Fruit fly (Drosophila melanogaster): ENCODE measurements around the gene CG32708.

- TF ChIP-seq Lpt (GFP tag; optimal IDR thresholded peaks at IDR 0.05) (no peak), Gug (GFP tag; IDR thresholded peaks at IDR 0.05) (no peak; the same call in 1 of the 2 replicates), CG16779 (tag; optimal IDR thresholded peaks at IDR 0.05) (no peak), esn (GFP tag; optimal IDR thresholded peaks at IDR 0.05) (peak; percentile 66), vri (GFP tag; optimal IDR thresholded peaks at IDR 0.05) (no peak), CG11762 (GFP tag; optimal IDR thresholded peaks at IDR 0.05; ENCODE audit: insufficient read depth) (no peak), CG34406 (GFP tag; optimal IDR thresholded peaks at IDR 0.05) (no peak), CG9139 (GFP tag; optimal IDR thresholded peaks at IDR 0.05) (no peak)
Observed at dm6 chrX:9067754-9068477, 17.8 kb upstream of the CG32708 start, which contains the start of gene CG15365.

Data from whole organism, prepupa.